Worm (Caenorhabditis elegans): ENCODE results near the gene srw-79.

Gene srw-79

DNA sequence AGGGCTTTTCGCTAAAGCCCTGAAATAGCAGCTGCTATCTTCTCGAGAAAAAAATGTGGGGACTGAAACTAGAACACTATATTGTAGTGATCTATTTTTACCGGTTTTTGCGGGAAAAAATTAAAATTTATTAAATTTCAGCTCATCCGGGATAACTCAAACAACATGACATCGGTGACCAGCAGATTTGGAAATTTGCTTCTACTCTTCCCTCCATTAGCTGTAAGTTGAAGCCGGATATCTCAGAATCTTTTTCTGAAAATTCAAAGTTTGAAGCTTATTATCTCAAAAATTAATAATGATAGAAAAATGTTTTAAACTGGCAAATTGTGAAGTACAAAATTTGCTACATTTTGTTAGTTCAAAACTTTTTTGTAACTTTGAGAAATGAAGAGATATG is 37.8 kb downstream of the srw-79 start:
- TF ChIP-seq tbx-11 (GFP tag; IDR thresholded peaks at IDR 0.05) = no peak

DNA sequence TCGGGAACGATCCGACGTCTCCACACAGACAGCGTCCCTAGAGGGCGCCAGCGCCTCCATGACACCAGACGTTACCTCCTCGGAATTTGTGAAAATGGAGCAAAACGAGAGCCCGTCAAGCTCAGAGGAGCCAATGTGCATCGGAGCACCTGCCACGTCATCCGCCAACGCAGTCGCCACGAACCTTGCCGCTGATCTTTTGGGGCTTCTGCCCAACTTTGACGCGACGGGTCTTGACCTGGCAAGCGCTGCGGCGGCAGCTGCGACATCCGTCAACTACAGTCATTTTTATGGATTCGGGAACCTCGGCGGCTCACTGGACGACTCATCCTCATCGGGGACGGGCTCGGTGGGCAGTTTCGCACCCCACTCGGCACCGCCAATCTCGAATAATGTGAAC is 38.9 kb downstream of the srw-79 start:
- no peak for TF ChIP-seq F13C5.2 (tag; optimal IDR thresholded peaks at IDR 0.05)
- no peak for TF ChIP-seq flt-1 (GFP tag; IDR thresholded peaks at IDR 0.05)
- no peak for TF ChIP-seq hmg-4 (GFP tag; optimal IDR thresholded peaks at IDR 0.05)
- TF ChIP-seq ceh-36 (tag; optimal IDR thresholded peaks at IDR 0.05) = no peak
- TF ChIP-seq hnd-1 (tag; optimal IDR thresholded peaks at IDR 0.05) = no peak
- TF ChIP-seq tbx-37 (GFP tag; conservative IDR thresholded peaks at IDR 0.05) = no peak
- TF ChIP-seq sea-1 (GFP tag; conservative IDR thresholded peaks at IDR 0.05) = no peak
- TF ChIP-seq hmbx-1 (tag; optimal IDR thresholded peaks at IDR 0.05) = no peak
- no peak for TF ChIP-seq aly-1 (tag; optimal IDR thresholded peaks at IDR 0.05)
- TF ChIP-seq tra-4 (tag; optimal IDR thresholded peaks at IDR 0.05) = no peak
- TF ChIP-seq ama-1 (optimal IDR thresholded peaks at IDR 0.05) = no peak
- no peak for TF ChIP-seq ceh-13 (GFP tag; optimal IDR thresholded peaks at IDR 0.05)
- no peak for TF ChIP-seq pes-1 (GFP tag; IDR thresholded peaks at IDR 0.05)

DNA sequence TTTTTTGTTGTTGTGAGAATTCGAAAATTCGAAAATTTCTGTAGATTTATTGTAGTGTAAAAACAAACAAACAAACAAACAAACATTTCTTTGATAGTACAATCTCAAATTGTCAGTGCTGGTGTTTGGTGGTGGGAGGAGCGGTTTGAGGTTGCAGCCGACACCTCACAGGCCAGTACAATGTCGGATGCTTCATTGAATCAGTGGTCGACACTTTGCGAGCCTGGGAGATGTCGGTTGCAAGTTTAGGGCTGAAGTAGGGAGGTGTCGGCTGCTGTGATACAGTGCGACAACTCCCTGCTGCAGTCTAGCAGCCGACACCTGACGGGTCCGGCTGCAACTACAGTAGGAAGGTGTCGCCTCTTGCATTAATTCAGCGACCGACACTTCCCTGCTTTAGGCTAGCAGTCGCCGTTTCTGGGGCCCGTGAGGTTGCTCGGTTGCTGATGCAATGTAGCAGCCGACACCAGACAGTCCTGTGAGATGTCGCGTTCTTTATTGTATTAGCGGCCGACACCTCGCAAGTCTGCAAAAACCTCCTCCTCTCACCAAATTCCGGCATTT is 39.5 kb downstream of the srw-79 start:
- TF ChIP-seq flt-1 (GFP tag; IDR thresholded peaks at IDR 0.05) (no peak), tra-4 (tag; optimal IDR thresholded peaks at IDR 0.05) (no peak), ceh-36 (tag; optimal IDR thresholded peaks at IDR 0.05) (no peak), B0310.2 (tag; optimal IDR thresholded peaks at IDR 0.05) (no peak), tbx-11 (GFP tag; IDR thresholded peaks at IDR 0.05) (no peak), hmg-4 (GFP tag; optimal IDR thresholded peaks at IDR 0.05) (no peak), pes-1 (GFP tag; IDR thresholded peaks at IDR 0.05) (no peak), hnd-1 (tag; optimal IDR thresholded peaks at IDR 0.05) (no peak), ets-7 (tag; optimal IDR thresholded peaks at IDR 0.05) (no peak), tbx-37 (GFP tag; conservative IDR thresholded peaks at IDR 0.05) (no peak), F13C5.2 (tag; optimal IDR thresholded peaks at IDR 0.05) (no peak), scrt-1 (GFP tag; IDR thresholded peaks at IDR 0.05) (no peak), sea-1 (GFP tag; conservative IDR thresholded peaks at IDR 0.05) (no peak), aly-1 (tag; optimal IDR thresholded peaks at IDR 0.05) (no peak), ceh-13 (GFP tag; optimal IDR thresholded peaks at IDR 0.05) (no peak), ama-1 (optimal IDR thresholded peaks at IDR 0.05) (no peak), hmbx-1 (tag; optimal IDR thresholded peaks at IDR 0.05) (no peak)

DNA sequence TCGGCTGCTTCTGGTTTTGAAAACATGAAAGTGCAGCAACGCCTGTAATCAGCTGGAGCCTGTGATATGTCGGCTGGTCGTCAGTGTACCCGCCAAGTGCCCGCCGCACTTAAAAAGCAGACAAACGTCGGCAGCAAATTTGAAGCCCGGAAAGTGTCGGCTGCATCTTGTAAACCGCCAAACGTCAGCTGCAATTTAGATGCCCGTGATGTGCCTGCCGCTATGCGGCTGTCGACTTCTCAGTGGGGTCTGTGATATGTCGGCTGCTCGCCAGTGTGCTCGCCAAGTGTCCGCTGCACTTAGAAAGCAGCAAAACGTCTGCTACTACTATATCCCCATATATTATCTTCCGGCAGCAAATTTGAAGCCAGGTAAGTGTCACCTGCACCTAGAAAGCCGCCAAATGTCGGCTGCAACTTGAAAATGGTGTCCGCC is 40.6 kb downstream of the srw-79 start:
- TF ChIP-seq tbx-37 (GFP tag; conservative IDR thresholded peaks at IDR 0.05) (no peak), tbx-11 (GFP tag; IDR thresholded peaks at IDR 0.05) (no peak), pes-1 (GFP tag; IDR thresholded peaks at IDR 0.05) (no peak), ceh-36 (tag; optimal IDR thresholded peaks at IDR 0.05) (no peak), F13C5.2 (tag; optimal IDR thresholded peaks at IDR 0.05) (no peak), B0310.2 (tag; optimal IDR thresholded peaks at IDR 0.05) (no peak), aly-1 (tag; optimal IDR thresholded peaks at IDR 0.05) (no peak), scrt-1 (GFP tag; IDR thresholded peaks at IDR 0.05) (no peak), ets-7 (tag; optimal IDR thresholded peaks at IDR 0.05) (no peak), flt-1 (GFP tag; IDR thresholded peaks at IDR 0.05) (no peak), hnd-1 (tag; optimal IDR thresholded peaks at IDR 0.05) (no peak), ama-1 (optimal IDR thresholded peaks at IDR 0.05) (no peak), hmbx-1 (tag; optimal IDR thresholded peaks at IDR 0.05) (no peak), sea-1 (GFP tag; conservative IDR thresholded peaks at IDR 0.05) (no peak), hmg-4 (GFP tag; optimal IDR thresholded peaks at IDR 0.05) (no peak), ceh-13 (GFP tag; optimal IDR thresholded peaks at IDR 0.05) (no peak), tra-4 (tag; optimal IDR thresholded peaks at IDR 0.05) (no peak)

DNA sequence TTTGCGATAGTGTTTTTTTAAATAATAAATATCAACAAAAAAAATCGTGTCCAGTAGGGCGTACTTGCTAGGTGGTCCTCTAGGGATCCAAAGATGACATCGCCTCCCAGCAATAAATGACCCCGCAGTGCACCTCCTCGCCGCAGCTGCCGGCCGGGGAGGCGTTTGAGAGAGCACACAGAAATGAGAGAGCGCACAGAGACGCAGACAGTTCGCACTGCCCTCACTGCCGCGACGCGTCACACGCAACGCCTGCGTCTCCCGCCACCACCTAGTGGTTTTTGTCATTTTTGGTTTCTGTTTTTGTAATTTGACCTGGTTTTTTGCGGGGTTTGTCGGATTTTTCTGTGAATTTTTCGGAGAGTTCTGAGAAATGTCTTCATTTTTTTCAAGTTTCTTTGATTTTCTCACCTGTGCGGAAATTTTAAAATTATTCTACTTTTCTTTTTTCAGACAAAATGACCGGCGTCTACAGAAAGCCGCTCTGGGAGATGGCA is 41.4 kb downstream of the srw-79 start, which contains the start of gene lido-7:
Gene lido-7, plus strand, starts transcription at position 447 of the 497 bp plus-strand sequence.
- TF ChIP-seq ceh-36 (tag; optimal IDR thresholded peaks at IDR 0.05) (no peak), sea-1 (GFP tag; conservative IDR thresholded peaks at IDR 0.05) (no peak)

DNA sequence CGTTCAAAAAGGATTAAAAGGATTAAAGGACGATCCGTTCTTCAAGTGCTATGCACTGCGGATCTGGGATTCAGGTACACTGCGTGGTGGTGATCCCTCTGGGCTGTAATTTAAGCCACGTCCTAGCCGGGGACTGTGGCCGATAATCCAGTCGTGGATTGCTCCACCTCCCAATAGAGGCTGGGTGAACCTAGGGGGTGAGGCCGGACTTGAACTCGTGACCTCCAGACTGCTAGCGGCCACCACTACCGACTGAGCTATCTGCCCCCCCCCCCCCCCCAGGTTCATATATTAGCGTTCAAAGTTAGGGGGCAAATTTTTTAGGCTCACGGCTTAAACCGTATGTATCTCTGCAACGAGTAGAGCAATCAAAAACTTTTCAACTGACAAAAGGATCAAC is 42.5 kb downstream of the srw-79 start:
- peak; percentile 39 for TF ChIP-seq ceh-36 (tag; optimal IDR thresholded peaks at IDR 0.05)

DNA sequence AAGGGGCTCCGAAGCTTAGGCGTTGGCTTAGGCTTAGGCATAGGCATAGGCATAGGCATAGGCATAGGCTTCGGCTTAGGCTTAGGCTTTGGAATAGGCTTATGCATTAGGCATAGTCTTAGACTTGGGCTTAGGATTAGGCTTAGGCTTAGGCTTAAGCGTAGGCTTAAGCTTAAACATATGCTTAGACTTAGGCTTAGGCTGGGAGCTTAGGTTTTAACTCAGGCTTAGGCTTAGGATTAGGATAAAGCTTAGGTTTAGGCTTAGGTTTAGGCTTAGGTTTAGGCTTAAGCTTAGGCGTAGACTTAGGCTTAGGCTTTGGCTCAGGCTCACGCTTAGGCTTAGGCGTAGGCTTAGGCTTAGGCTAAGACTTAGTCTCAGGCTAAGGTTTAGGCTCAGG is 43.6 kb downstream of the srw-79 start:
- TF ChIP-seq ceh-36 (tag; optimal IDR thresholded peaks at IDR 0.05) (peak; percentile 87), B0310.2 (tag; optimal IDR thresholded peaks at IDR 0.05) (no peak)

DNA sequence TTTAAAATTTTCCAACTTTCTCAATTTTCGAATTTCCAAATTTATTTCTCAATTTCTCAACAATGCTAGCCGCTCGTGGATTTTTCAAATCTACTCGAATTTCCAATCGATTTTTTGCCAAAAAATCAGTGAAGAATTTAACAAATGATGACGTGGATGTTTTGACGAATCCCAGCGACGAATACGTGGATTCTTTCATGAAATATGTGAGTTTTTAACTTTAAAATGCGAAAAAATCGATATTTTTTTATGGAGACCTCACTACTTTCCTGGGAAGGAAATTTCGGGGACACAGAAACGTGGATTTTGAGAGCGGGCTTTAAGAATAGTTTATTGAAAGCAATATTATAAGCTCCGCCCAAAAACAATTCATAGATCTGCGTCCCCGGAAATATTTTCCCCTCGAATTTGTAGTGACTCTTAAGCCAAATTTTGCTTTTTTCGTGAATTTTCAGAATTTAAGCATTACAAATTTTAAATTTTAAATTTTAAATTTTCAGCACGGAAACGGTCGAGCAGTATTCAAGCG is 45.1 kb downstream of the srw-79 start, which contains the start of gene K08A2.2:
Gene K08A2.2, plus strand, starts transcription at position 51 of the 529 bp plus-strand sequence.
- TF ChIP-seq pes-1 (GFP tag; IDR thresholded peaks at IDR 0.05) (peak; percentile 62), tbx-37 (GFP tag; conservative IDR thresholded peaks at IDR 0.05) (no peak)

DNA sequence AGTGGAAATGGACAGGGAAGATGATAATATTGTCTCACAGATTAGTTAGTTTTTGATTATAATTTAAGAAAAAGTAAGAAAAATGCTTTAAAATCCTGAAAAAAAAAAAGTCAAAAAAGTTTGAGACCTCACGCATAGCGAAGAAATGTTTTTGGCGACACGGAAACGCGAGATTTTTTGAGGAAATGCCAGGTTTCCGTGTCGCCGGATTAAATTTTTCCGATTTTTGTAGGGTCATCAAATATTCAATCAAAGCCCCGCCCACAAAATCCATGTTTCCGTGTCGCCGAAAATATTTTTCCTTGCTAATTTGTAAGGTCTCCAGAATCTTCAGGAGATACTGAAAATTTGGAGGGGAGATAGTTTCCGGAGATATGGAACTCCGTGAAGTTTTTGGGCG is 45.8 kb downstream of the srw-79 start:
- TF ChIP-seq pes-1 (GFP tag; IDR thresholded peaks at IDR 0.05) (no peak), B0310.2 (tag; optimal IDR thresholded peaks at IDR 0.05) (no peak), flt-1 (GFP tag; IDR thresholded peaks at IDR 0.05) (no peak), tbx-37 (GFP tag; conservative IDR thresholded peaks at IDR 0.05) (no peak), sea-1 (GFP tag; conservative IDR thresholded peaks at IDR 0.05) (no peak)

Data from whole organism, early embryonic.